Worm (Caenorhabditis elegans): ENCODE measurements around the gene nspd-6.
"Not testable (repeated sequence)": the region's sequence is repeated elsewhere in the genome, so short reads cannot be mapped to it uniquely, and the experiment has no call there.

nspd-6 gene

ce11 chrIV:5162941-5163340, 2.6 kb downstream of the nspd-6 start, which contains the start of the genes nspd-3 and C24D10.2:
TSS of gene nspd-3 (minus strand) at chrIV:5163041.
TSS of gene C24D10.2 (plus strand) at chrIV:5163339.
- not testable (repeated sequence) for TF ChIP-seq ceh-43 (GFP tag; optimal IDR thresholded peaks at IDR 0.05); unc-120 (tag; optimal IDR thresholded peaks at IDR 0.05; ENCODE audit: poor library complexity, severe bottlenecking); ztf-11 (tag; optimal IDR thresholded peaks at IDR 0.05)

- TF ChIP-seq mls-2 (tag; optimal IDR thresholded peaks at IDR 0.05), result no peak
- peak; percentile 22 for TF ChIP-seq ces-1 (GFP tag; optimal IDR thresholded peaks at IDR 0.05)
- TF ChIP-seq elt-1 (tag; optimal IDR thresholded peaks at IDR 0.05; ENCODE audit: borderline replicate concordance, insufficient read depth), result peak; percentile 37
- no peak for TF ChIP-seq lsy-2 (tag; optimal IDR thresholded peaks at IDR 0.05)
These were observed 5.4 kb downstream of the nspd-6 start, which contains the start of the genes C24D10.6 and C24D10.4 for ce11 chrIV:5160171-5160570. TSS of gene C24D10.6 (minus strand) at chrIV:5160248. TSS of gene C24D10.4 (plus strand) at chrIV:5160522.

DNA sequence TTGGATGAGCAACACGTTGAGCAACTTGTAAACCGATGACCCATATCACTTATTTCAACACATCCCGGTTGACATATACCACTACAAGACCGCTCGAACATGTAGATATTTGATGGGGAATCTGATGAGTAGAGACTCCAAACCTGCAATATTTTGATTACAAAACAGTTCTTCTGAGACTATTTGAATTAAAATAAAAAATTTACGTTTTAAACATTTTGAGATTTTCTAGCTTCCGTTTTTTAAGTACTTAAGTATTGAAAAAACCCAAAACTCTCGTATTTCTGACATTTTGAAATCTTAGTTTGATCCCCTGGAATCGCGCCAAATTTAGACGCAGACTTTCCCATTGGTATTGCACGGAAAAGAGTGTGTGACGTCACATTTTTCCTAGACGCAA, 8.3 kb downstream of the nspd-6 start, which contains the start of gene C24D10.49:
TSS of gene C24D10.49 (minus strand) at position 101 of the 400 bp plus-strand sequence.
- no peak for TF ChIP-seq ceh-43 (GFP tag; optimal IDR thresholded peaks at IDR 0.05)
- TF ChIP-seq zip-8 (tag; optimal IDR thresholded peaks at IDR 0.05), result peak; percentile 58

- TF ChIP-seq lsy-2 (tag; optimal IDR thresholded peaks at IDR 0.05), result no peak
- no peak for TF ChIP-seq unc-120 (tag; optimal IDR thresholded peaks at IDR 0.05; ENCODE audit: poor library complexity, severe bottlenecking)
- TF ChIP-seq sptf-1 (tag; optimal IDR thresholded peaks at IDR 0.05), result no peak
- no peak for TF ChIP-seq mab-5 (tag; optimal IDR thresholded peaks at IDR 0.05)
- TF ChIP-seq lin-32 (GFP tag; optimal IDR thresholded peaks at IDR 0.05), result no peak
- TF ChIP-seq nhr-12 (tag; optimal IDR thresholded peaks at IDR 0.05), result no peak
- no peak for TF ChIP-seq zip-8 (tag; optimal IDR thresholded peaks at IDR 0.05)
- no peak for TF ChIP-seq elt-3 (tag; optimal IDR thresholded peaks at IDR 0.05)
- TF ChIP-seq hlh-1 (tag; optimal IDR thresholded peaks at IDR 0.05), result no peak
- no peak for TF ChIP-seq ztf-11 (tag; optimal IDR thresholded peaks at IDR 0.05)
- no peak for TF ChIP-seq ham-2 (GFP tag; optimal IDR thresholded peaks at IDR 0.05)
- no peak for TF ChIP-seq bed-3 (GFP tag; optimal IDR thresholded peaks at IDR 0.05)
- no peak for TF ChIP-seq ces-1 (GFP tag; optimal IDR thresholded peaks at IDR 0.05)
These were observed 13.1 kb downstream of the nspd-6 start, which contains the start of gene soc-2 for ce11 chrIV:5152391-5152790. TSS of gene soc-2 (minus strand) at chrIV:5152491.

DNA sequence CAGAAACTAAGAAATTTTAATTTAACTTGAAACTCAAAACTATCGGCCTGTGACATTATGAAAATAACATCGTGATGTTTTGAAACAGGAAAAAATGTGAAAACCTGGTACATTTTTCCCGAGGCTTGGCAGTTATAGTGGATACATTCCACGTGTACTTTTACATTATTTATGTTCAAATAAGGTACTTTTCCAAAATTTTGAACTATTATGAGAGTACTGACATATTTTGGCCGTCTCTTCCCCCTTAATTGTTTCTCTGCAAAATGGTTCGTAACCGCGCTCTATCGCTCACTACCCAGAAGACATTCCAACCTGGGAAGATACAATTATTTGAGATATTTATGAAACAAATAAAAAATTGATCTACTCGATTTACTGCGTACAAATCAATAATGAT, 15.7 kb downstream of the nspd-6 start, which contains the start of gene C24D10.5:
TSS of gene C24D10.5 (plus strand) at position 301 of the 400 bp plus-strand sequence.
- TF ChIP-seq lin-32 (GFP tag; optimal IDR thresholded peaks at IDR 0.05) (no peak), sem-2 (GFP tag; optimal IDR thresholded peaks at IDR 0.05) (no peak), cnd-1 (tag; optimal IDR thresholded peaks at IDR 0.05) (no peak), mab-5 (tag; optimal IDR thresholded peaks at IDR 0.05) (no peak)

- TF ChIP-seq ztf-11 (tag; optimal IDR thresholded peaks at IDR 0.05) (no peak), sptf-1 (tag; optimal IDR thresholded peaks at IDR 0.05) (no peak), M03D4.4 (tag; optimal IDR thresholded peaks at IDR 0.05) (no peak)
These were observed 25.6 kb downstream of the nspd-6 start for ce11 chrIV:5139972-5140371.

- TF ChIP-seq ceh-39 (tag; optimal IDR thresholded peaks at IDR 0.05), result no peak
- TF ChIP-seq lin-13 (tag; optimal IDR thresholded peaks at IDR 0.05), result no peak
- TF ChIP-seq ces-1 (GFP tag; optimal IDR thresholded peaks at IDR 0.05), result peak; percentile 44
- no peak for TF ChIP-seq nhr-76 (tag; optimal IDR thresholded peaks at IDR 0.05)
- no peak for TF ChIP-seq nhr-28 (tag; optimal IDR thresholded peaks at IDR 0.05)
- TF ChIP-seq ham-2 (GFP tag; optimal IDR thresholded peaks at IDR 0.05), result no peak
These were observed 26.3 kb downstream of the nspd-6 start for ce11 chrIV:5139189-5139588.

DNA sequence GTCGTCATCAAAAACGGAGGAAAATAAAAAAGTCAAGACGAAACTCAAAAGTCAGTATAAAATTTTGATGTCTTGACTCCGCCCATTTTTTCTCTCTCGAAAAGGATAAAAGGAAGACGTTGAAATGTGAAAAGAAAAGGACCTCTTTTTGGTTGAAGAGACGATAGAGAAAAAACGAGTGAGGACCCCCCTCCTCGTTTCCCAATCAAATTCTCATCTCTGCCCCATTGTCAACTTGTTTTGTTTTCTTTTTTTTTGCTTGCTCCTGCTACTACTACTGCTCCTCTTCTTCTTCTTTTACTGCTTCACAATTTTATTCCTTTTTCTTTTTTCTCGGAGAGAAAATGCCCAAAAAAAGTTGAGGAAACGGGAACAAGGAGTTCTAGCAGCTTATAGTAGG, 27.7 kb downstream of the nspd-6 start:
- peak; percentile 88 for TF ChIP-seq ces-1 (GFP tag; optimal IDR thresholded peaks at IDR 0.05)
- TF ChIP-seq elt-3 (tag; optimal IDR thresholded peaks at IDR 0.05), result no peak

- TF ChIP-seq tbx-8 (GFP tag; optimal IDR thresholded peaks at IDR 0.05) (no peak), unc-120 (tag; optimal IDR thresholded peaks at IDR 0.05; ENCODE audit: poor library complexity, severe bottlenecking) (peak; percentile 48), ham-2 (GFP tag; optimal IDR thresholded peaks at IDR 0.05) (no peak)
These were observed 29.0 kb downstream of the nspd-6 start for ce11 chrIV:5136523-5136922.

Measured in whole organism, mixed stage, embryonic.